Fruit fly (Drosophila melanogaster) S2 (cell line): Measurements from ENCODE around the gene IM33.

Experiments
- CG8478 ChIP-seq: fragments of >200 bp; optimal IDR thresholded peaks from 2 replicates; lab custom pipeline; 2018
- CTCF ChIP-seq, 2 experiments: fragments of >200 bp; optimal IDR thresholded peaks; 2 replicates each; lab custom pipeline; 2018

DNA sequence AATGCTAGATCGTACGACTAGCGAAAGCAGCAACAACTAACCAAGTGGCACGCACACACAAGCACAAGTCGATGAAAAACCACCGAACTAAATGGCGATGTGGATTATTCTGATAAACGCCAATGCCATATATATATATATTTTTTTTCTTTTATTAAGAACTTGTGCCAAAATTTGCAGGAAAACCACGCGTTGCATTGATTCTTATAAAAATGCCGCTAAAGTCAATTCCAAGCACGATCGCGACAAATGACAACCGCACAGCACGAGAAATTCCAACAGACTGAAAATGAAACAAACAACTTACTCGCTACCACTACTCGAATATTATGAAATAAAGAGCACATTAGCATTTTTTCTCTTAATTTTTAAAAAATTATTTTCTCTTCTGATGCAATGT lies 39.8 kb downstream of the IM33 start, which contains the start of gene for:
- no peak for TF ChIP-seq CG8478
- TF ChIP-seq CTCF (optimal IDR thresholded peaks at IDR 0.05; lab: Kevin White, UChicago) = no peak
